Worm (Caenorhabditis elegans): ENCODE results near the gene unc-53.

Gene unc-53

ce11 chrII:11064191-11064695 lies 25.0 kb downstream of the unc-53 start:
- no peak for TF ChIP-seq mbf-1 (tag; optimal IDR thresholded peaks at IDR 0.05)
- TF ChIP-seq ztf-11 (tag; optimal IDR thresholded peaks at IDR 0.05): no peak
- TF ChIP-seq ZK546.5 (tag; optimal IDR thresholded peaks at IDR 0.05): no peak
- TF ChIP-seq zag-1 (tag; optimal IDR thresholded peaks at IDR 0.05): no peak
- TF ChIP-seq ztf-4 (tag; optimal IDR thresholded peaks at IDR 0.05): no peak
- no peak for TF ChIP-seq mab-5 (tag; optimal IDR thresholded peaks at IDR 0.05)
- no peak for TF ChIP-seq nhr-11 (tag; optimal IDR thresholded peaks at IDR 0.05)
- TF ChIP-seq ztf-1 (GFP tag; conservative IDR thresholded peaks at IDR 0.05): no peak
- TF ChIP-seq nhr-21 (tag; optimal IDR thresholded peaks at IDR 0.05): no peak

ce11 chrII:11057256-11057655 lies 32.0 kb downstream of the unc-53 start:
- TF ChIP-seq lin-11 (tag; optimal IDR thresholded peaks at IDR 0.05): no peak
- no peak for TF ChIP-seq ztf-4 (tag; optimal IDR thresholded peaks at IDR 0.05)
- TF ChIP-seq sma-3 (GFP tag; optimal IDR thresholded peaks at IDR 0.05): peak; percentile 7
- no peak for TF ChIP-seq nhr-77 (tag; optimal IDR thresholded peaks at IDR 0.05)
- TF ChIP-seq zag-1 (tag; optimal IDR thresholded peaks at IDR 0.05): no peak
- TF ChIP-seq lin-13 (GFP tag; optimal IDR thresholded peaks at IDR 0.05): no peak

- TF ChIP-seq mab-5 (tag; optimal IDR thresholded peaks at IDR 0.05): no peak
- no peak for TF ChIP-seq C34F6.9 (tag; optimal IDR thresholded peaks at IDR 0.05)
- no peak for TF ChIP-seq unc-55 (GFP tag; optimal IDR thresholded peaks at IDR 0.05)
- TF ChIP-seq egl-27 (tag; optimal IDR thresholded peaks at IDR 0.05): no peak
- TF ChIP-seq alr-1 (tag; optimal IDR thresholded peaks at IDR 0.05): no peak
- no peak for TF ChIP-seq nhr-10 (tag; optimal IDR thresholded peaks at IDR 0.05)
- no peak for TF ChIP-seq snpc-4 (tag; optimal IDR thresholded peaks at IDR 0.05)
- no peak for TF ChIP-seq lin-11 (tag; optimal IDR thresholded peaks at IDR 0.05)
- TF ChIP-seq nhr-11 (tag; optimal IDR thresholded peaks at IDR 0.05): no peak
- no peak for TF ChIP-seq aly-2 (tag; optimal IDR thresholded peaks at IDR 0.05)
- TF ChIP-seq sma-9 (GFP tag; optimal IDR thresholded peaks at IDR 0.05): no peak
- TF ChIP-seq sma-9 (tag; optimal IDR thresholded peaks at IDR 0.05): no peak
- no peak for TF ChIP-seq ceh-16 (tag; optimal IDR thresholded peaks at IDR 0.05)
- TF ChIP-seq Y55F3AM.14 (GFP tag; optimal IDR thresholded peaks at IDR 0.05): no peak
- no peak for TF ChIP-seq sem-4 (tag; optimal IDR thresholded peaks at IDR 0.05)
Observed at ce11 chrII:11055223-11055622, 34.0 kb downstream of the unc-53 start, which contains the start of gene F45E10.2. Gene F45E10.2 (minus strand): TSS chrII:11055323.

ce11 chrII:11052526-11052925 lies 36.7 kb downstream of the unc-53 start:
- no peak for TF ChIP-seq elt-1 (tag; optimal IDR thresholded peaks at IDR 0.05)

- no peak for TF ChIP-seq nhr-21 (tag; optimal IDR thresholded peaks at IDR 0.05)
- no peak for TF ChIP-seq lin-39 (tag; optimal IDR thresholded peaks at IDR 0.05)
- TF ChIP-seq zag-1 (tag; optimal IDR thresholded peaks at IDR 0.05): no peak
- no peak for TF ChIP-seq mdl-1 (tag; optimal IDR thresholded peaks at IDR 0.05)
- no peak for TF ChIP-seq F13H6.1 (tag; optimal IDR thresholded peaks at IDR 0.05)
- no peak for TF ChIP-seq nhr-25 (tag; optimal IDR thresholded peaks at IDR 0.05)
- TF ChIP-seq nhr-237 (tag; optimal IDR thresholded peaks at IDR 0.05): no peak
- no peak for TF ChIP-seq aly-2 (tag; optimal IDR thresholded peaks at IDR 0.05)
- TF ChIP-seq lin-11 (tag; optimal IDR thresholded peaks at IDR 0.05): no peak
- TF ChIP-seq lin-13 (GFP tag; optimal IDR thresholded peaks at IDR 0.05): no peak
- TF ChIP-seq ceh-82 (tag; optimal IDR thresholded peaks at IDR 0.05): no peak
Observed at ce11 chrII:11050678-11051077, 38.6 kb downstream of the unc-53 start.

- TF ChIP-seq unc-55 (GFP tag; optimal IDR thresholded peaks at IDR 0.05): peak; percentile 68
- TF ChIP-seq unc-62 (GFP tag; optimal IDR thresholded peaks at IDR 0.05): no peak
- TF ChIP-seq nhr-21 (tag; optimal IDR thresholded peaks at IDR 0.05): peak; percentile 8
- peak; percentile 59 for TF ChIP-seq gmeb-1 (tag; optimal IDR thresholded peaks at IDR 0.05)
- no peak for TF ChIP-seq mbf-1 (tag; optimal IDR thresholded peaks at IDR 0.05)
- TF ChIP-seq sma-9 (GFP tag; optimal IDR thresholded peaks at IDR 0.05): peak; percentile 34
- no peak for TF ChIP-seq sma-9 (tag; optimal IDR thresholded peaks at IDR 0.05)
- no peak for TF ChIP-seq ZK546.5 (tag; optimal IDR thresholded peaks at IDR 0.05)
- TF ChIP-seq mdl-1 (tag; optimal IDR thresholded peaks at IDR 0.05): no peak
- TF ChIP-seq unc-39 (tag; optimal IDR thresholded peaks at IDR 0.05): no peak
- peak; percentile 25 for TF ChIP-seq nhr-6 (tag; optimal IDR thresholded peaks at IDR 0.05)
- TF ChIP-seq nhr-11 (tag; optimal IDR thresholded peaks at IDR 0.05): no peak
- peak; percentile 22 for TF ChIP-seq sma-3 (GFP tag; optimal IDR thresholded peaks at IDR 0.05)
- peak; percentile 15 for TF ChIP-seq fos-1 (tag; optimal IDR thresholded peaks at IDR 0.05)
- no peak for TF ChIP-seq aly-2 (tag; optimal IDR thresholded peaks at IDR 0.05)
- no peak for TF ChIP-seq dmd-4 (tag; optimal IDR thresholded peaks at IDR 0.05)
- TF ChIP-seq nhr-129 (tag; optimal IDR thresholded peaks at IDR 0.05): peak; percentile 39
- TF ChIP-seq peb-1 (tag; optimal IDR thresholded peaks at IDR 0.05): no peak
- TF ChIP-seq snpc-4 (tag; optimal IDR thresholded peaks at IDR 0.05): no peak
- peak; percentile 86 for TF ChIP-seq crh-2 (tag; optimal IDR thresholded peaks at IDR 0.05)
- TF ChIP-seq lsy-2 (tag; optimal IDR thresholded peaks at IDR 0.05): peak in 1 of 2 experiments; percentile 75
- TF ChIP-seq C34F6.9 (tag; optimal IDR thresholded peaks at IDR 0.05): peak; percentile 84
- TF ChIP-seq ceh-16 (tag; optimal IDR thresholded peaks at IDR 0.05): no peak
- TF ChIP-seq nhr-77 (tag; optimal IDR thresholded peaks at IDR 0.05): no peak
Observed at ce11 chrII:11049876-11050275, 39.4 kb downstream of the unc-53 start, which contains the start of the genes sdhd-1 and ilkp-1. Gene sdhd-1 (minus strand): TSS chrII:11049913. Gene ilkp-1 (plus strand): TSS chrII:11050255.
